Worm (Caenorhabditis elegans): Measurements from ENCODE around the gene fbxb-29.
A peak's percentile ranks its signal among the peaks of the same experiment; 100 is the strongest.
"Not testable (repeated sequence)": the region's sequence is repeated elsewhere in the genome, so short reads cannot be mapped to it uniquely, and the experiment has no call there.

Gene fbxb-29

ce11 chrII:999493-999892, at the start of gene fbxb-29:
fbxb-29 (minus strand) TSS chrII:999593.
- no peak for TF ChIP-seq efl-3 (GFP tag; optimal IDR thresholded peaks at IDR 0.05)
- TF ChIP-seq skn-1 (tag; optimal IDR thresholded peaks at IDR 0.05), result no peak
- TF ChIP-seq xbp-1 (tag; optimal IDR thresholded peaks at IDR 0.05), result no peak
- no peak for TF ChIP-seq C16A3.4 (tag; optimal IDR thresholded peaks at IDR 0.05)
- TF ChIP-seq ztf-11 (tag; optimal IDR thresholded peaks at IDR 0.05), result no peak
- TF ChIP-seq alr-1 (tag; optimal IDR thresholded peaks at IDR 0.05; ENCODE audit: borderline replicate concordance), result no peak
- no peak for TF ChIP-seq mef-2 (tag; optimal IDR thresholded peaks at IDR 0.05)
- TF ChIP-seq ceh-90 (tag; optimal IDR thresholded peaks at IDR 0.05), result no peak
- no peak for TF ChIP-seq egl-13 (tag; optimal IDR thresholded peaks at IDR 0.05)
- TF ChIP-seq dpl-1 (GFP tag; optimal IDR thresholded peaks at IDR 0.05), result no peak
- TF ChIP-seq pqm-1 (tag; optimal IDR thresholded peaks at IDR 0.05), result no peak
- no peak for TF ChIP-seq sptf-1 (tag; optimal IDR thresholded peaks at IDR 0.05)
- no peak for TF ChIP-seq ama-1 (optimal IDR thresholded peaks at IDR 0.05)
- TF ChIP-seq nhr-237 (tag; optimal IDR thresholded peaks at IDR 0.05), result no peak

- no peak for TF ChIP-seq nhr-28 (tag; optimal IDR thresholded peaks at IDR 0.05)
- TF ChIP-seq efl-1 (optimal IDR thresholded peaks at IDR 0.05), result no peak
- peak in 1 of 2 experiments; percentile 34 for TF ChIP-seq efl-1 (GFP tag; optimal IDR thresholded peaks at IDR 0.05 in 1 of 2)
Observed at ce11 chrII:1046937-1047336, 47.5 kb upstream of the fbxb-29 start.

ce11 chrII:1045692-1046091, 46.3 kb upstream of the fbxb-29 start, which contains the start of gene str-148:
str-148 (plus strand) TSS chrII:1045992.
- TF ChIP-seq xbp-1 (tag; optimal IDR thresholded peaks at IDR 0.05) (no peak), C34B4.2 (tag; optimal IDR thresholded peaks at IDR 0.05) (no peak), grh-1 (GFP tag; IDR thresholded peaks at IDR 0.05) (no peak), hpl-2 (GFP tag; optimal IDR thresholded peaks at IDR 0.05) (no peak), nhr-85 (tag) (no peak), unc-98 (GFP tag; IDR thresholded peaks at IDR 0.05) (no peak), ceh-8 (GFP tag; optimal IDR thresholded peaks at IDR 0.05) (no peak), isw-1 (GFP tag; IDR thresholded peaks at IDR 0.05) (no peak), tlp-1 (tag; optimal IDR thresholded peaks at IDR 0.05) (no peak), Y116A8C.19 (tag; optimal IDR thresholded peaks at IDR 0.05; ENCODE audit: borderline replicate concordance) (no peak), pag-3 (tag; optimal IDR thresholded peaks at IDR 0.05; ENCODE audit: borderline replicate concordance, insufficient read depth) (no peak), mef-2 (tag; optimal IDR thresholded peaks at IDR 0.05) (no peak), fkh-10 (GFP tag; optimal IDR thresholded peaks at IDR 0.05) (no peak), rnt-1 (tag; optimal IDR thresholded peaks at IDR 0.05) (no peak), mdl-1 (tag; optimal IDR thresholded peaks at IDR 0.05) (no peak), unc-30 (tag; optimal IDR thresholded peaks at IDR 0.05) (no peak), pax-3 (tag; optimal IDR thresholded peaks at IDR 0.05) (no peak), tbx-2 (tag; optimal IDR thresholded peaks at IDR 0.05) (no peak), elt-3 (tag; optimal IDR thresholded peaks at IDR 0.05) (no peak), jun-1 (tag; optimal IDR thresholded peaks at IDR 0.05) (no peak)

- not testable (repeated sequence) for TF ChIP-seq egl-13 (tag; optimal IDR thresholded peaks at IDR 0.05); sup-37 (GFP tag; optimal IDR thresholded peaks at IDR 0.05); nhr-76 (tag; optimal IDR thresholded peaks at IDR 0.05)
Observed at ce11 chrII:1043932-1044331, 44.5 kb upstream of the fbxb-29 start, which contains the start of gene fbxb-45. fbxb-45 (minus strand) TSS chrII:1044032.

ce11 chrII:1042227-1042626, 42.8 kb upstream of the fbxb-29 start, which contains the start of gene fbxb-41:
fbxb-41 (minus strand) TSS chrII:1042327.
- no peak for TF ChIP-seq F16B12.6 (tag; optimal IDR thresholded peaks at IDR 0.05)
- no peak for TF ChIP-seq egl-13 (tag; optimal IDR thresholded peaks at IDR 0.05)
- no peak for TF ChIP-seq lsy-2 (tag; optimal IDR thresholded peaks at IDR 0.05)
